Worm (Caenorhabditis elegans) whole organism, midembryonic: ENCODE data around the gene Y66D12A.6.

Experiments used
- flt-1 ChIP-seq: fragments of 200-800 bp; sonication (Bioruptor generic); IDR thresholded peaks from 2 replicates; pipeline ENCODE4 v1.3.6; 2022; ENCODE audit warnings: missing genetic modification characterization, missing compliant biosample characterization
- klf-2 ChIP-seq: fragments of 200-800 bp; sonication (Bioruptor generic); conservative IDR thresholded peaks from 2 replicates; pipeline ENCODE4 v1.3.6; 2022; ENCODE audit warnings: missing genetic modification reagents, missing genetic modification characterization, missing compliant biosample characterization
- med-1 ChIP-seq: sonication (generic microtip); optimal IDR thresholded peaks from 2 replicates; lab custom pipeline; 2017; ENCODE audit warnings: missing genetic modification characterization, mild to moderate bottlenecking, missing compliant biosample characterization, antibody characterized with exemption, missing genetic modification reagents; ENCODE audit not compliant: insufficient read depth

ce11 chrIII:11588911-11589310, 7.7 kb upstream of the Y66D12A.6 start, which contains the start of gene Y66D12A.3:
- no peak for TF ChIP-seq flt-1 (GFP tag; lab: Robert Waterston, UW)
- TF ChIP-seq klf-2 (GFP tag; lab: Robert Waterston, UW) = no peak
- TF ChIP-seq med-1 (GFP tag; lab: Kevin White, UChicago) = no peak
